Fruit fly (Drosophila melanogaster): Measurements from ENCODE around the gene Xpac.

Xpac gene

dm6 chrX:4106756-4107155 is 2.8 kb upstream of the Xpac start (continued):
- TF ChIP-seq CG14050 (GFP tag; IDR thresholded peaks at IDR 0.05) (no peak), mld (GFP tag; IDR thresholded peaks at IDR 0.05; ENCODE audit: partially characterized antibody) (no peak), Antp (GFP tag; optimal IDR thresholded peaks at IDR 0.05) (peak; percentile 26), CG18011 (GFP tag; optimal IDR thresholded peaks at IDR 0.05) (no peak), CG8924 (tag; optimal IDR thresholded peaks at IDR 0.05) (peak; percentile 44), Nf-YA (GFP tag; IDR thresholded peaks at IDR 0.05) (no peak), dysf (GFP tag; IDR thresholded peaks at IDR 0.05) (peak; percentile 35; the same call in 2 of the 3 replicates), Asciz (GFP tag; optimal IDR thresholded peaks at IDR 0.05) (peak; percentile 21), fd96Cb (tag; optimal IDR thresholded peaks at IDR 0.05) (peak; percentile 10), CG6654 (GFP tag; optimal IDR thresholded peaks at IDR 0.05) (no peak), CG11696 (GFP tag; IDR thresholded peaks at IDR 0.05) (peak; percentile 77), Blimp-1 (GFP tag; optimal IDR thresholded peaks at IDR 0.05) (peak; percentile 28), ftz-f1 (GFP tag; optimal IDR thresholded peaks at IDR 0.05) (no peak), lov (optimal IDR thresholded peaks at IDR 0.05) (no peak), lov (GFP tag; IDR thresholded peaks at IDR 0.05) (0 out of 3 replicates have a peak, but pooled peaks have one; percentile 39), CTCF (GFP tag; optimal IDR thresholded peaks at IDR 0.05) (no peak), fd3F (GFP tag; optimal IDR thresholded peaks at IDR 0.05) (no peak), chn (GFP tag; optimal IDR thresholded peaks at IDR 0.05) (peak; percentile 27), CG2712 (tag; optimal IDR thresholded peaks at IDR 0.05) (peak; percentile 63), CG8281 (tag; optimal IDR thresholded peaks at IDR 0.05) (no peak), CG11695 (GFP tag; IDR thresholded peaks at IDR 0.05) (peak; percentile 46; the same call in 1 of the 3 replicates), grau (tag; optimal IDR thresholded peaks at IDR 0.05) (peak; percentile 45), ci (GFP tag; IDR thresholded peaks at IDR 0.05) (0 out of 3 replicates have a peak, but pooled peaks have one; percentile 12), CG13296 (GFP tag; optimal IDR thresholded peaks at IDR 0.05) (no peak), lmd (GFP tag; IDR thresholded peaks at IDR 0.05) (0 out of 2 replicates have a peak, but pooled peaks have one; percentile 4), Sin3A (optimal IDR thresholded peaks at IDR 0.05) (no peak), bcd (GFP tag; optimal IDR thresholded peaks at IDR 0.05) (peak; percentile 21), CG4328 (GFP tag; optimal IDR thresholded peaks at IDR 0.05) (no peak), vnd (GFP tag; IDR thresholded peaks at IDR 0.05; ENCODE audit: partially characterized antibody) (no peak), CG3726 (GFP tag; IDR thresholded peaks at IDR 0.05) (no peak), crol (GFP tag; IDR thresholded peaks at IDR 0.05) (no peak), CG15269 (tag; optimal IDR thresholded peaks at IDR 0.05) (peak; percentile 30), CG10366 (GFP tag; IDR thresholded peaks at IDR 0.05) (no peak; the same call in 1 of the 2 replicates), Fer3 (tag; optimal IDR thresholded peaks at IDR 0.05) (no peak), tna (GFP tag; IDR thresholded peaks at IDR 0.05; ENCODE audit: partially characterized antibody) (no peak), CG8290 (GFP tag; optimal IDR thresholded peaks at IDR 0.05) (no peak), CG8290 (tag; optimal IDR thresholded peaks at IDR 0.05) (peak in 1 of 2 experiments; percentile 35), CG1603 (tag; optimal IDR thresholded peaks at IDR 0.05) (peak; percentile 51), Xrp1 (GFP tag; IDR thresholded peaks at IDR 0.05) (peak; percentile 37; the same call in 1 of the 2 replicates), z (GFP tag; IDR thresholded peaks at IDR 0.05) (no peak), pnt (GFP tag; optimal IDR thresholded peaks at IDR 0.05) (peak; percentile 4), sc (optimal IDR thresholded peaks at IDR 0.05) (no peak), sc (GFP tag; optimal IDR thresholded peaks at IDR 0.05) (peak; percentile 3), Sry-β (GFP tag; optimal IDR thresholded peaks at IDR 0.05) (no peak), prd (optimal IDR thresholded peaks at IDR 0.05) (no peak), prd (GFP tag; IDR thresholded peaks at IDR 0.05) (peak; percentile 33; the same call in 1 of the 3 replicates), CG9437 (GFP tag; optimal IDR thresholded peaks at IDR 0.05) (peak; percentile 6), NFAT (GFP tag; IDR thresholded peaks at IDR 0.05) (no peak), CoRest (tag; optimal IDR thresholded peaks at IDR 0.05) (peak; percentile 29), tin (GFP tag; optimal IDR thresholded peaks at IDR 0.05) (no peak), toy (GFP tag; IDR thresholded peaks at IDR 0.05) (no peak), ranshi (GFP tag; IDR thresholded peaks at IDR 0.05) (no peak), esg (GFP tag; conservative IDR thresholded peaks at IDR 0.05) (0 out of 2 replicates have a peak, but pooled peaks have one; percentile 6)

All from whole organism, embryonic.